Worm (Caenorhabditis elegans) whole organism, mixed stage, embryonic: ENCODE data around the gene srd-21.

ENCODE experiments used
- ceh-43 ChIP-seq: fragments of 200-800 bp; sonication (Bioruptor generic); optimal IDR thresholded peaks from 2 replicates; lab custom pipeline; 2018; ENCODE audit warnings: mild to moderate bottlenecking, missing genetic modification characterization, moderate library complexity, missing compliant biosample characterization
- cnd-1 ChIP-seq: fragments of 200-800 bp; sonication (Bioruptor generic); optimal IDR thresholded peaks from 2 replicates; lab custom pipeline; 2018; ENCODE audit warnings: mild to moderate bottlenecking, missing genetic modification characterization, missing compliant biosample characterization
- elt-3 ChIP-seq: fragments of 150-350 bp; optimal IDR thresholded peaks from 2 replicates; lab custom pipeline; 2014; ENCODE audit warnings: missing biosample characterization, missing genetic modification characterization
- lsy-2 ChIP-seq: fragments of 150-350 bp; optimal IDR thresholded peaks from 2 replicates; lab custom pipeline; 2014; ENCODE audit warnings: missing biosample characterization, missing genetic modification characterization
- nhr-12 ChIP-seq: fragments of 150-350 bp; optimal IDR thresholded peaks from 2 replicates; lab custom pipeline; 2014; ENCODE audit warnings: missing biosample characterization, missing genetic modification characterization
- nhr-237 ChIP-seq: fragments of 150-350 bp; optimal IDR thresholded peaks from 2 replicates; lab custom pipeline; 2014; ENCODE audit warnings: missing biosample characterization, missing genetic modification characterization
- nhr-28 ChIP-seq: fragments of 150-350 bp; optimal IDR thresholded peaks from 2 replicates; lab custom pipeline; 2014; ENCODE audit warnings: missing biosample characterization, missing genetic modification characterization
- snpc-4 ChIP-seq: fragments of 150-350 bp; optimal IDR thresholded peaks from 2 replicates; lab custom pipeline; 2014; ENCODE audit warnings: missing biosample characterization, missing genetic modification characterization
- unc-39 ChIP-seq: fragments of 150-350 bp; optimal IDR thresholded peaks from 2 replicates; lab custom pipeline; 2014; ENCODE audit warnings: missing biosample characterization, missing genetic modification characterization
- unc-62 ChIP-seq: fragments of 150-350 bp; optimal IDR thresholded peaks from 2 replicates; lab custom pipeline; 2014; ENCODE audit warnings: missing biosample characterization, missing genetic modification reagents, missing genetic modification characterization
- zip-8 ChIP-seq: fragments of 150-350 bp; optimal IDR thresholded peaks from 2 replicates; lab custom pipeline; 2014; ENCODE audit warnings: missing biosample characterization, missing genetic modification characterization

- TF ChIP-seq cnd-1 (tag; lab: Kevin White, UChicago) (no peak), lsy-2 (tag; lab: Kevin White, UChicago) (no peak), nhr-28 (tag; lab: Kevin White, UChicago) (no peak), elt-3 (tag; lab: Kevin White, UChicago) (no peak), unc-39 (tag; lab: Kevin White, UChicago) (no peak), nhr-12 (tag; lab: Kevin White, UChicago) (no peak), nhr-237 (no peak), snpc-4 (tag; lab: Kevin White, UChicago) (no peak), ceh-43 (GFP tag; lab: Kevin White, UChicago) (no peak), unc-62 (GFP tag; lab: Kevin White, UChicago) (no peak), zip-8 (tag; lab: Kevin White, UChicago) (no peak)
These were observed at the start of gene srd-21 for ce11 chrV:16629600-16629999.
